Fruit fly (Drosophila melanogaster) whole organism, adult: ENCODE measurements around the gene nkd.

ENCODE experiments used
- CG11617 ChIP-seq: fragments of 200-800 bp; sonication (Bioruptor generic); optimal IDR thresholded peaks from 2 replicates; lab custom pipeline; 2017; ENCODE audit warnings: mild to moderate bottlenecking, missing biosample characterization, missing genetic modification reagents, missing genetic modification characterization
- CG12768 ChIP-seq: fragments of 200-800 bp; sonication (Bioruptor generic); optimal IDR thresholded peaks from 2 replicates; lab custom pipeline; 2017; ENCODE audit warnings: missing biosample characterization, missing genetic modification characterization, mild to moderate bottlenecking, moderate library complexity, missing genetic modification reagents
- CG14711 ChIP-seq: fragments of 200-800 bp; sonication (Bioruptor generic); optimal IDR thresholded peaks from 2 replicates; lab custom pipeline; 2018; ENCODE audit warnings: missing biosample characterization, mild to moderate bottlenecking, missing genetic modification characterization, moderate library complexity
- CG1620 ChIP-seq: fragments of 200-800 bp; sonication (Bioruptor generic); optimal IDR thresholded peaks from 2 replicates; lab custom pipeline; 2016; ENCODE audit warnings: missing biosample characterization, missing genetic modification characterization
- CG33017 ChIP-seq: fragments of 200-800 bp; sonication (Bioruptor generic); optimal IDR thresholded peaks from 2 replicates; lab custom pipeline; 2018; ENCODE audit warnings: missing biosample characterization, mild to moderate bottlenecking, missing genetic modification characterization, moderate library complexity
- CG5204 ChIP-seq: fragments of 200-800 bp; sonication (Bioruptor generic); optimal IDR thresholded peaks from 2 replicates; lab custom pipeline; 2016; ENCODE audit warnings: missing biosample characterization, missing genetic modification characterization
- CG7045 ChIP-seq: fragments of 200-800 bp; sonication (Bioruptor generic); optimal IDR thresholded peaks from 2 replicates; lab custom pipeline; 2017; ENCODE audit warnings: missing biosample characterization, mild to moderate bottlenecking, missing genetic modification characterization
- CG7101 ChIP-seq: fragments of 200-800 bp; sonication (Bioruptor generic); optimal IDR thresholded peaks from 2 replicates; lab custom pipeline; 2018; ENCODE audit warnings: missing biosample characterization, mild to moderate bottlenecking, missing genetic modification characterization, moderate library complexity
- Clk ChIP-seq: fragments of 200-800 bp; sonication (Bioruptor generic); optimal IDR thresholded peaks from 2 replicates; lab custom pipeline; 2017; ENCODE audit warnings: missing biosample characterization, missing genetic modification characterization
- Crg-1 ChIP-seq: fragments of 200-800 bp; sonication (Bioruptor generic); optimal IDR thresholded peaks from 2 replicates; lab custom pipeline; 2016; ENCODE audit warnings: missing biosample characterization, missing genetic modification characterization
- Hr96 ChIP-seq: fragments of 200-800 bp; sonication (Bioruptor generic); optimal IDR thresholded peaks from 2 replicates; lab custom pipeline; 2016; ENCODE audit warnings: missing biosample characterization, missing genetic modification characterization
- Mnt ChIP-seq: fragments of 200-800 bp; sonication (Bioruptor generic); optimal IDR thresholded peaks from 2 replicates; lab custom pipeline; 2016; ENCODE audit warnings: missing biosample characterization, mild to moderate bottlenecking, missing genetic modification characterization
- bab1 ChIP-seq: fragments of 200-800 bp; sonication (Bioruptor generic); optimal IDR thresholded peaks from 3 replicates; lab custom pipeline; 2019; ENCODE audit warnings: missing biosample characterization, mild to moderate bottlenecking, missing genetic modification characterization, moderate library complexity
- cic ChIP-seq: fragments of 200-800 bp; sonication (Bioruptor generic); optimal IDR thresholded peaks from 2 replicates; lab custom pipeline; 2017; ENCODE audit warnings: missing biosample characterization, mild to moderate bottlenecking, missing genetic modification characterization, moderate library complexity
- cnc ChIP-seq, 2 experiments: fragments of >200 bp; optimal IDR thresholded peaks; 2 replicates each; lab custom pipeline; 2017
- kay ChIP-seq: fragments of 200-800 bp; sonication (Bioruptor generic); peaks from one replicate; lab custom pipeline; 2016; ENCODE audit warnings: missing biosample characterization, missing genetic modification characterization, borderline replicate concordance
- ovo ChIP-seq: fragments of 200-800 bp; sonication (Bioruptor generic); optimal IDR thresholded peaks from 2 replicates; lab custom pipeline; 2016; ENCODE audit warnings: missing biosample characterization, missing genetic modification characterization
- pad ChIP-seq: fragments of 200-800 bp; sonication (Bioruptor generic); optimal IDR thresholded peaks from 3 replicates; lab custom pipeline; 2017; ENCODE audit warnings: missing biosample characterization, missing genetic modification characterization, mild to moderate bottlenecking, moderate library complexity, missing genetic modification reagents
- tj ChIP-seq: fragments of 200-800 bp; sonication (Bioruptor generic); optimal IDR thresholded peaks from 3 replicates; lab custom pipeline; 2017; ENCODE audit warnings: missing biosample characterization, mild to moderate bottlenecking, missing genetic modification characterization, moderate library complexity
- toe ChIP-seq: fragments of 200-800 bp; sonication (Bioruptor generic); optimal IDR thresholded peaks from 2 replicates; lab custom pipeline; 2016; ENCODE audit warnings: missing biosample characterization, missing genetic modification characterization

Gene nkd

dm6 chr3L:19027172-19027571, 18.1 kb downstream of the nkd start:
- TF ChIP-seq Hr96 (GFP tag; lab: Kevin White, UChicago) (no peak), bab1 (GFP tag; lab: Kevin White, UChicago) (no peak), ovo (GFP tag; lab: Kevin White, UChicago) (no peak), tj (GFP tag; lab: Kevin White, UChicago) (no peak), kay (GFP tag; lab: Kevin White, UChicago) (no peak), CG5204 (GFP tag; lab: Kevin White, UChicago) (no peak), CG1620 (no peak), CG7045 (GFP tag; lab: Kevin White, UChicago) (no peak), cic (GFP tag; lab: Kevin White, UChicago) (no peak), cnc (optimal IDR thresholded peaks at IDR 0.05; lab: Kevin White, UChicago) (no peak), Clk (GFP tag; lab: Kevin White, UChicago) (no peak), CG14711 (tag; lab: Kevin White, UChicago) (no peak), toe (GFP tag; lab: Kevin White, UChicago) (no peak), pad (GFP tag; lab: Kevin White, UChicago) (no peak), CG11617 (no peak), Mnt (GFP tag; lab: Kevin White, UChicago) (no peak)

dm6 chr3L:19024800-19025199, 20.4 kb downstream of the nkd start:
- TF ChIP-seq Crg-1 (GFP tag; lab: Kevin White, UChicago): no peak
- no peak for TF ChIP-seq CG11617
- no peak for TF ChIP-seq Hr96 (GFP tag; lab: Kevin White, UChicago)
- no peak for TF ChIP-seq CG33017 (tag; lab: Kevin White, UChicago)
- TF ChIP-seq ovo (GFP tag; lab: Kevin White, UChicago): no peak
- no peak for TF ChIP-seq kay (GFP tag; lab: Kevin White, UChicago)
- TF ChIP-seq CG7045 (GFP tag; lab: Kevin White, UChicago): no peak
- TF ChIP-seq pad (GFP tag; lab: Kevin White, UChicago): no peak

dm6 chr3L:19021701-19022100, 23.5 kb downstream of the nkd start:
- TF ChIP-seq bab1 (GFP tag; lab: Kevin White, UChicago): no peak
- TF ChIP-seq kay (GFP tag; lab: Kevin White, UChicago): no peak
- TF ChIP-seq Mnt (GFP tag; lab: Kevin White, UChicago): no peak
- no peak for TF ChIP-seq pad (GFP tag; lab: Kevin White, UChicago)
- no peak for TF ChIP-seq CG14711 (tag; lab: Kevin White, UChicago)
- TF ChIP-seq cic (GFP tag; lab: Kevin White, UChicago): no peak
- TF ChIP-seq CG33017 (tag; lab: Kevin White, UChicago): no peak
- no peak for TF ChIP-seq CG11617
- no peak for TF ChIP-seq Crg-1 (GFP tag; lab: Kevin White, UChicago)
- TF ChIP-seq tj (GFP tag; lab: Kevin White, UChicago): no peak
- TF ChIP-seq CG1620: no peak
- no peak for TF ChIP-seq CG7101
- TF ChIP-seq Clk (GFP tag; lab: Kevin White, UChicago): no peak
- no peak for TF ChIP-seq CG12768 (GFP tag; lab: Kevin White, UChicago)
- TF ChIP-seq ovo (GFP tag; lab: Kevin White, UChicago): no peak
- TF ChIP-seq CG7045 (GFP tag; lab: Kevin White, UChicago): no peak
- TF ChIP-seq toe (GFP tag; lab: Kevin White, UChicago): no peak
- no peak for TF ChIP-seq Hr96 (GFP tag; lab: Kevin White, UChicago)

- no peak for TF ChIP-seq toe (GFP tag; lab: Kevin White, UChicago)
- TF ChIP-seq tj (GFP tag; lab: Kevin White, UChicago): peak; percentile 78
Observed at dm6 chr3L:19020467-19020866, 24.8 kb downstream of the nkd start.

dm6 chr3L:19019308-19019749, 25.9 kb downstream of the nkd start:
- TF ChIP-seq Mnt (GFP tag; lab: Kevin White, UChicago): no peak
- no peak for TF ChIP-seq Crg-1 (GFP tag; lab: Kevin White, UChicago)
- no peak for TF ChIP-seq tj (GFP tag; lab: Kevin White, UChicago)
- no peak for TF ChIP-seq ovo (GFP tag; lab: Kevin White, UChicago)
- no peak for TF ChIP-seq CG11617
- no peak for TF ChIP-seq CG14711 (tag; lab: Kevin White, UChicago)
- no peak for TF ChIP-seq CG12768 (GFP tag; lab: Kevin White, UChicago)

- TF ChIP-seq CG7101 (no peak), toe (GFP tag; lab: Kevin White, UChicago) (no peak), cnc (optimal IDR thresholded peaks at IDR 0.05; lab: Kevin White, UChicago) (no peak), CG12768 (GFP tag; lab: Kevin White, UChicago) (no peak), tj (GFP tag; lab: Kevin White, UChicago) (peak; percentile 12), bab1 (GFP tag; lab: Kevin White, UChicago) (no peak)
Observed at dm6 chr3L:19018440-19018839, 26.8 kb downstream of the nkd start.

- TF ChIP-seq tj (GFP tag; lab: Kevin White, UChicago) (no peak), ovo (GFP tag; lab: Kevin White, UChicago) (no peak), Hr96 (GFP tag; lab: Kevin White, UChicago) (no peak), toe (GFP tag; lab: Kevin White, UChicago) (no peak), CG11617 (no peak), CG7101 (no peak), cnc (optimal IDR thresholded peaks at IDR 0.05; lab: Kevin White, UChicago) (no peak), CG5204 (GFP tag; lab: Kevin White, UChicago) (no peak), CG12768 (GFP tag; lab: Kevin White, UChicago) (no peak), bab1 (GFP tag; lab: Kevin White, UChicago) (no peak), pad (GFP tag; lab: Kevin White, UChicago) (no peak), Clk (GFP tag; lab: Kevin White, UChicago) (no peak), CG1620 (no peak), CG7045 (GFP tag; lab: Kevin White, UChicago) (no peak), Crg-1 (GFP tag; lab: Kevin White, UChicago) (no peak), cic (GFP tag; lab: Kevin White, UChicago) (no peak)
Observed at dm6 chr3L:19016805-19017161, 28.5 kb downstream of the nkd start.
